Fruit fly (Drosophila melanogaster) Kc167 (cell line): ENCODE measurements around the gene bsk.

Experiments used
- Myc ChIP-seq: fragments of >200 bp; optimal IDR thresholded peaks from 2 replicates; lab custom pipeline; 2017; ENCODE audit warnings: missing external identifiers
- h ChIP-seq: fragments of >200 bp; optimal IDR thresholded peaks from 3 replicates; lab custom pipeline; 2018; ENCODE audit warnings: missing external identifiers
- insv ChIP-seq: fragments of >200 bp; optimal IDR thresholded peaks from 3 replicates; lab custom pipeline; 2018; ENCODE audit warnings: missing external identifiers
- psq ChIP-seq: fragments of >200 bp; optimal IDR thresholded peaks from 2 replicates; lab custom pipeline; 2017; ENCODE audit warnings: missing external identifiers
- ttk ChIP-seq: sonication (Bioruptor generic); optimal IDR thresholded peaks from 2 replicates; lab custom pipeline; 2017; ENCODE audit warnings: missing external identifiers

DNA sequence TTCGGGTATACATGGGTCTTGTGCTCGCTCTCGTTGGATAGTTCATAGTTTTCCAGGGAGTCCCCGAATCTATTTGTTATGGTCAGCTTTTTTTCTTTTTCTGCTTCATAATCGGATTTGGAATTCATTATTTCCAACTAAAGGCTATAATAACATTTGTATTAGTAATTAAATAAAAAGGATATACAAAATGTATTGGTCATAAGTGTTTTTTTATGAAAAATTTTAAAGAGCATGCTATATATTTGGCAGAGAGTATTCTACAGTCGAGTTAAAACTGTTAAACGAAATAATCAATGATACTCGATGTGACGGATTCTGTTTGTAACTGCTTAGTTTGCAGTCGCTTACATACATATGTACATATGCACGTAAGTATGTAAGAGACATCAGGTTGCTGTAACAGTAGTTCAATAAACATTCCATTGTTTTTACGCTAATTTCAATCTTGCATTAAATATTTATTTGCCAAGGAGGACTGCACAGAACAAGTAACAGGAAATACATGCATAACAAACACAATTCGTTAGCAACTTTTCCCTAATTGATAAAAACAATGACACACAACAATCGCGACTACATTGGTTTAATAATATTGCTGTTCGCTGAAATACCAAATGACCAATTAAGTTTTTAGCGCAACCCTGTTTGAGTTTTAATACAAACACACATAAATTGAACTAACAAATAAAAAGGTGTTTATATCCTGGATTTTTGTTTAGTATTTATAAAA, 48.9 kb upstream of the bsk start:
- TF ChIP-seq Myc (lab: Kevin White, UChicago) (no peak), ttk (no peak), h (lab: Kevin White, UChicago) (no peak), insv (lab: Kevin White, UChicago) (no peak), psq (lab: Kevin White, UChicago) (no peak)
